Fruit fly (Drosophila melanogaster) whole organism, prepupa: Measurements from ENCODE around the gene dachs.

ENCODE experiments used
- CG10669 ChIP-seq: fragments of 200-800 bp; sonication (Bioruptor generic); optimal IDR thresholded peaks from 3 replicates; lab custom pipeline; 2018; ENCODE audit warnings: missing biosample characterization, mild to moderate bottlenecking, missing genetic modification characterization, moderate library complexity
- CG11294 ChIP-seq: fragments of 200-800 bp; sonication (Bioruptor generic); IDR thresholded peaks from 2 replicates; pipeline ENCODE4 v1.3.6; 2022; ENCODE audit warnings: missing biosample characterization, missing genetic modification characterization
- CG31627 ChIP-seq: fragments of 200-800 bp; sonication (Bioruptor generic); optimal IDR thresholded peaks from 3 replicates; lab custom pipeline; 2016; ENCODE audit warnings: missing biosample characterization, missing genetic modification characterization
- CG34406 ChIP-seq: fragments of 200-800 bp; sonication (Bioruptor generic); optimal IDR thresholded peaks from 3 replicates; lab custom pipeline; 2016; ENCODE audit warnings: missing biosample characterization, missing genetic modification characterization
- CG4318 ChIP-seq: fragments of 200-800 bp; sonication (Bioruptor generic); optimal IDR thresholded peaks from 3 replicates; lab custom pipeline; 2017; ENCODE audit warnings: missing biosample characterization, mild to moderate bottlenecking, missing genetic modification characterization
- CG6163 ChIP-seq: fragments of 200-800 bp; sonication (Bioruptor generic); IDR thresholded peaks from 3 replicates; pipeline ENCODE4 v1.3.6; 2022; ENCODE audit warnings: missing biosample characterization, missing genetic modification characterization
- CG6276 ChIP-seq: fragments of 200-800 bp; sonication (Bioruptor generic); optimal IDR thresholded peaks from 2 replicates; lab custom pipeline; 2017; ENCODE audit warnings: missing biosample characterization, mild to moderate bottlenecking, missing genetic modification characterization
- CG6854 ChIP-seq: fragments of 200-800 bp; sonication (Bioruptor generic); optimal IDR thresholded peaks from 2 replicates; lab custom pipeline; 2017; ENCODE audit warnings: missing biosample characterization, mild to moderate bottlenecking, missing genetic modification characterization
- Eip78C ChIP-seq: fragments of 200-800 bp; sonication (Bioruptor generic); peaks from one replicate; lab custom pipeline; 2016; ENCODE audit warnings: missing biosample characterization, missing genetic modification characterization
- Hr4 ChIP-seq: fragments of 200-800 bp; sonication (Bioruptor generic); optimal IDR thresholded peaks from 3 replicates; lab custom pipeline; 2016; ENCODE audit warnings: missing biosample characterization, missing genetic modification characterization
- Met ChIP-seq: fragments of 200-800 bp; sonication (Bioruptor generic); optimal IDR thresholded peaks from 3 replicates; lab custom pipeline; 2016; ENCODE audit warnings: missing biosample characterization, missing genetic modification characterization
- OdsH ChIP-seq: fragments of 200-800 bp; sonication (Bioruptor generic); optimal IDR thresholded peaks from 3 replicates; lab custom pipeline; 2016; ENCODE audit warnings: missing biosample characterization, missing genetic modification characterization
- Smox ChIP-seq: fragments of 200-800 bp; sonication (Bioruptor generic); optimal IDR thresholded peaks from 3 replicates; lab custom pipeline; 2016; ENCODE audit warnings: missing biosample characterization, missing genetic modification characterization
- dac ChIP-seq: fragments of 200-800 bp; sonication (Bioruptor generic); optimal IDR thresholded peaks from 2 replicates; lab custom pipeline; 2017; ENCODE audit warnings: missing biosample characterization, mild to moderate bottlenecking, missing genetic modification characterization
- dsx ChIP-seq: fragments of 200-800 bp; optimal IDR thresholded peaks from 3 replicates; lab custom pipeline; 2019; ENCODE audit warnings: missing biosample characterization, mild to moderate bottlenecking, missing genetic modification characterization, moderate library complexity; ENCODE audit not compliant: poor library complexity, severe bottlenecking
- fd59A ChIP-seq: fragments of 200-800 bp; sonication (Bioruptor generic); optimal IDR thresholded peaks from 2 replicates; lab custom pipeline; 2017; ENCODE audit warnings: missing biosample characterization, mild to moderate bottlenecking, missing genetic modification characterization, missing genetic modification reagents
- spab ChIP-seq: fragments of 200-800 bp; sonication (Bioruptor generic); optimal IDR thresholded peaks from 2 replicates; lab custom pipeline; 2017; ENCODE audit warnings: missing biosample characterization, mild to moderate bottlenecking, missing genetic modification characterization, missing genetic modification reagents
- ss ChIP-seq, 2 experiments: fragments of 200-800 bp; sonication (Bioruptor generic); optimal IDR thresholded peaks; 2 replicates in 1 of 2; 3 replicates in 1 of 2; lab custom pipeline; 2017 to 2018; ENCODE audit warnings: mild to moderate bottlenecking in 2 of 2, missing biosample characterization in 2 of 2, missing genetic modification characterization in 2 of 2, moderate library complexity in 1 of 2
- topi ChIP-seq: fragments of 200-800 bp; sonication (Bioruptor generic); optimal IDR thresholded peaks from 3 replicates; lab custom pipeline; 2016; ENCODE audit warnings: missing biosample characterization, missing genetic modification characterization

dachs gene

DNA sequence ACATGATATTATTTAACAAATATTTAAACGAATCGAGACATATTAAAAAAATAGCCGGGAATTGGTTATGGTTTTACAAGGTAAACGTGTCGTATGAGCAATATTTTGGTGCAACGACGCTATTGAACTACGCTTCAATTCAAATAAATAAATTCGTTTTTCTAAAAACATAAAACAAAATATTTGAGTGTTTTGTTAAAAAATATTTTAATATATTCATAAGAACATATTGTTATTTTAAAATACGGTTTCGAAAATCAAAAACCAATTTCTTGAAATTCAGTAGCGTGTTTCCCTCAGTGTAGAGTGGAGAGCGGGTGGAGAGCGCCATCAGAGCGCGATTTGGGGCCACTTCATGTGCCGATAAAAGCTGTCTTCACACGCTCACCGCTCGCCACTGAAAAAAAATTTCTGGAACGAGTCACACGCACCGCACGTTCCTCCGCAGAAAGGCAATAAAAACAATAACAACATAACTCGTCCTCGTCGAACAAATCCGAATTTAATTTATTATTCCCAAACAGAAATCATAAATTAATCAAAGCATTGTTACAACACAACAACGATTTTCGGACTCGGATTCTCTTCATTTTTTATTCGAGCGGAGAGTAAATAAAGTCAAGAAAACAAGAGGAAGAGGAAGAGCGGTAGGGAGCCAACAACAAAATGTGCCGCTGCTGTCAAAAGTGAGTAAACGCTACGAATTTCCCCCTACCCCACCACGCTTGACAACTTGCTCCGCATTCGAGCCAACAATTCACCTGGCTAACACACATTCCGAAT is 69.0 kb downstream of the dachs start (continued):
- peak; percentile 81 to 90 for TF ChIP-seq ss (GFP tag; optimal IDR thresholded peaks at IDR 0.05; lab: Kevin White, UChicago)
- peak; percentile 86 for TF ChIP-seq CG6854 (GFP tag; lab: Kevin White, UChicago)
- TF ChIP-seq CG6163 (GFP tag; lab: Robert Waterston, UW), result peak; percentile 68
- peak; percentile 91 for TF ChIP-seq CG10669 (GFP tag; lab: Kevin White, UChicago)
- peak; percentile 83 for TF ChIP-seq dac (GFP tag; lab: Kevin White, UChicago)
- TF ChIP-seq Hr4 (GFP tag; lab: Kevin White, UChicago), result peak; percentile 88
- peak; percentile 80 for TF ChIP-seq fd59A (GFP tag; lab: Kevin White, UChicago)
- TF ChIP-seq CG4318, result peak; percentile 92
- TF ChIP-seq spab, result peak; percentile 91
- peak; percentile 74 for TF ChIP-seq CG31627
- peak; percentile 93 for TF ChIP-seq CG34406 (GFP tag; lab: Kevin White, UChicago)
- TF ChIP-seq OdsH (GFP tag; lab: Kevin White, UChicago), result peak; percentile 93
- peak; percentile 84 for TF ChIP-seq dsx (GFP tag; lab: Kevin White, UChicago)
- peak; percentile 81 for TF ChIP-seq Met (GFP tag; lab: Kevin White, UChicago)
- peak; percentile 79 for TF ChIP-seq topi (GFP tag; lab: Kevin White, UChicago)
- peak; percentile 93 for TF ChIP-seq Eip78C (GFP tag; lab: Kevin White, UChicago)
- TF ChIP-seq CG6276 (GFP tag; lab: Kevin White, UChicago), result peak; percentile 94
- peak; percentile 51 for TF ChIP-seq CG11294 (GFP tag; lab: Robert Waterston, UW)
- TF ChIP-seq Smox (GFP tag; lab: Kevin White, UChicago), result peak; percentile 80
